Worm (Caenorhabditis elegans) whole organism, L3 larva: ENCODE measurements around the gene T24D3.2.

Experiments used
- aly-2 ChIP-seq: fragments of 150-350 bp; optimal IDR thresholded peaks from 2 replicates; lab custom pipeline; 2014; ENCODE audit warnings: missing biosample characterization, missing genetic modification characterization
- fos-1 ChIP-seq: fragments of 150-350 bp; optimal IDR thresholded peaks from 2 replicates; lab custom pipeline; 2014; ENCODE audit warnings: missing biosample characterization, missing genetic modification characterization
- lin-39 ChIP-seq: fragments of 150-350 bp; optimal IDR thresholded peaks from 2 replicates; lab custom pipeline; 2018; ENCODE audit warnings: missing biosample characterization, missing genetic modification reagents, missing genetic modification characterization
- nhr-11 ChIP-seq: fragments of 150-350 bp; optimal IDR thresholded peaks from 2 replicates; lab custom pipeline; 2014; ENCODE audit warnings: missing biosample characterization, missing genetic modification characterization
- skn-1 ChIP-seq: fragments of 150-350 bp; optimal IDR thresholded peaks from 2 replicates; lab custom pipeline; 2014; ENCODE audit warnings: missing biosample characterization, missing genetic modification characterization
- zag-1 ChIP-seq: fragments of 150-350 bp; optimal IDR thresholded peaks from 2 replicates; lab custom pipeline; 2014; ENCODE audit warnings: missing biosample characterization, missing genetic modification characterization
- ztf-11 ChIP-seq: fragments of 150-350 bp; optimal IDR thresholded peaks from 2 replicates; lab custom pipeline; 2014; ENCODE audit warnings: missing biosample characterization, missing genetic modification characterization

ce11 chrX:12406037-12406436, 19.5 kb upstream of the T24D3.2 start:
- no peak for TF ChIP-seq skn-1 (tag; lab: Kevin White, UChicago)
- no peak for TF ChIP-seq fos-1
- TF ChIP-seq ztf-11 (tag; lab: Kevin White, UChicago) = no peak
- TF ChIP-seq aly-2 (tag; lab: Kevin White, UChicago) = no peak
- no peak for TF ChIP-seq zag-1
- peak; percentile 61 for TF ChIP-seq lin-39
- no peak for TF ChIP-seq nhr-11 (tag; lab: Kevin White, UChicago)
